Fruit fly (Drosophila melanogaster) whole organism, prepupa: ENCODE results near the gene Cp18.

Source experiments
- CG10669 ChIP-seq: fragments of 200-800 bp; sonication (Bioruptor generic); optimal IDR thresholded peaks from 3 replicates; lab custom pipeline; 2018; ENCODE audit warnings: missing biosample characterization, mild to moderate bottlenecking, missing genetic modification characterization, moderate library complexity
- Ets96B ChIP-seq: fragments of 200-800 bp; optimal IDR thresholded peaks from 2 replicates; lab custom pipeline; 2019; ENCODE audit warnings: missing biosample characterization, mild to moderate bottlenecking, missing genetic modification characterization, moderate library complexity
- Hr4 ChIP-seq: fragments of 200-800 bp; sonication (Bioruptor generic); optimal IDR thresholded peaks from 3 replicates; lab custom pipeline; 2016; ENCODE audit warnings: missing biosample characterization, missing genetic modification characterization
- Lpt ChIP-seq: fragments of 200-800 bp; sonication (Bioruptor generic); optimal IDR thresholded peaks from 3 replicates; lab custom pipeline; 2016; ENCODE audit warnings: missing biosample characterization, missing genetic modification characterization
- dac ChIP-seq: fragments of 200-800 bp; sonication (Bioruptor generic); optimal IDR thresholded peaks from 2 replicates; lab custom pipeline; 2017; ENCODE audit warnings: missing biosample characterization, mild to moderate bottlenecking, missing genetic modification characterization
- fkh ChIP-seq: fragments of 200-800 bp; sonication (Bioruptor generic); optimal IDR thresholded peaks from 3 replicates; lab custom pipeline; 2017; ENCODE audit warnings: missing biosample characterization, mild to moderate bottlenecking, missing genetic modification characterization, moderate library complexity
- pdm3 ChIP-seq: fragments of 200-800 bp; sonication (Bioruptor generic); optimal IDR thresholded peaks from 3 replicates; lab custom pipeline; 2016; ENCODE audit warnings: missing biosample characterization, missing genetic modification characterization

- no peak for TF ChIP-seq pdm3 (GFP tag; lab: Kevin White, UChicago)
- no peak for TF ChIP-seq dac (GFP tag; lab: Kevin White, UChicago)
- no peak for TF ChIP-seq fkh
- TF ChIP-seq Ets96B = no peak
- no peak for TF ChIP-seq CG10669 (GFP tag; lab: Kevin White, UChicago)
- no peak for TF ChIP-seq Hr4
- no peak for TF ChIP-seq Lpt (GFP tag; lab: Kevin White, UChicago)
Observed at dm6 chr3L:8729565-8729964, 3.0 kb downstream of the Cp18 start, which contains the start of gene Cp19.
